Worm (Caenorhabditis elegans) whole organism, midembryonic: ENCODE measurements around the gene Y53F4B.12.

ENCODE experiments used
- med-1 ChIP-seq: sonication (generic microtip); optimal IDR thresholded peaks from 2 replicates; lab custom pipeline; 2017; ENCODE audit warnings: missing genetic modification characterization, mild to moderate bottlenecking, missing compliant biosample characterization, antibody characterized with exemption, missing genetic modification reagents; ENCODE audit not compliant: insufficient read depth
- ref-1 ChIP-seq: fragments of 200-800 bp; sonication (Bioruptor generic); conservative IDR thresholded peaks from 2 replicates; pipeline ENCODE4 v1.3.6; 2022; ENCODE audit warnings: missing genetic modification reagents, missing genetic modification characterization, missing compliant biosample characterization
- ztf-23 ChIP-seq: fragments of 200-800 bp; sonication (Bioruptor generic); IDR thresholded peaks from 2 replicates; pipeline ENCODE4 v1.3.6; 2022; ENCODE audit warnings: missing genetic modification reagents, missing genetic modification characterization, missing compliant biosample characterization
- ztf-29 ChIP-seq: fragments of 200-800 bp; sonication (Bioruptor generic); IDR thresholded peaks from 2 replicates; pipeline ENCODE4 v1.3.6; 2022; ENCODE audit warnings: missing genetic modification reagents, missing genetic modification characterization, missing compliant biosample characterization

DNA sequence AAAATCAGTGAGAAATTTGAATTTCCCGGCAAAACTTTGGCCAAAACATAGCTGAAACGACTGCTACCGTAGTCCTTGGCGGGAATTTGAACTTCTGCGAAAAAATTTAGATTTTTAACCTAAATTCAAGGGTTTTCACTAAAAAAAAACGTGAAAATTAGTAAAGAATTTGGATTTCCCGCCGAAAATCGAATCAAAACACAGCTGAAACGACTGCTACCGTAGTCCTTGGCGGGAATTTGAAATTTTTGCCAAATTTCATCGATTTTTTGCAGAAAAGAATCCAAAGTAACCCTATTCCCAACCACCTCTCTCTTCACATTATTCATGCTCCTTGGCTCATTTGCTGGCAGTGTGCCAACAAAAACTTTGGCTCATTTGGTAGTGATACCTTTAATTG lies 6.1 kb downstream of the Y53F4B.12 start:
- TF ChIP-seq ref-1 (GFP tag; lab: Robert Waterston, UW) (no peak), ztf-29 (GFP tag; lab: Robert Waterston, UW) (no peak), ztf-23 (no peak), med-1 (GFP tag; lab: Kevin White, UChicago) (no peak)
